Fruit fly (Drosophila melanogaster): ENCODE data around the gene CG9801.

Gene CG9801

dm6 chr3R:8715851-8716550 lies 31.5 kb downstream of the CG9801 start, which contains the start of gene TMEM216 (continued):
- TF ChIP-seq CG15269 (tag; optimal IDR thresholded peaks at IDR 0.05) (no peak), HmgD (GFP tag; optimal IDR thresholded peaks at IDR 0.05) (no peak), CG16815 (GFP tag; optimal IDR thresholded peaks at IDR 0.05) (no peak), sqz (GFP tag; optimal IDR thresholded peaks at IDR 0.05) (no peak), ap (GFP tag; IDR thresholded peaks at IDR 0.05) (no peak), bcd (GFP tag; optimal IDR thresholded peaks at IDR 0.05) (no peak), CG5953 (GFP tag; IDR thresholded peaks at IDR 0.05) (no peak), sob (GFP tag; IDR thresholded peaks at IDR 0.05) (no peak), CG7372 (GFP tag; IDR thresholded peaks at IDR 0.05) (no peak), CG7928 (GFP tag; optimal IDR thresholded peaks at IDR 0.05) (no peak), fru (optimal IDR thresholded peaks at IDR 0.05) (no peak), eve (GFP tag; optimal IDR thresholded peaks at IDR 0.05) (no peak), Fer1 (GFP tag; optimal IDR thresholded peaks at IDR 0.05) (no peak), aop (GFP tag; IDR thresholded peaks at IDR 0.05) (no peak), CG4282 (GFP tag; optimal IDR thresholded peaks at IDR 0.05) (no peak), CG4424 (GFP tag; optimal IDR thresholded peaks at IDR 0.05) (no peak), CG17328 (GFP tag; IDR thresholded peaks at IDR 0.05) (no peak), Eip74EF (GFP tag; optimal IDR thresholded peaks at IDR 0.05) (no peak), CG17186 (GFP tag; optimal IDR thresholded peaks at IDR 0.05) (peak; percentile 29), dati (GFP tag; IDR thresholded peaks at IDR 0.05) (no peak), BtbVII (GFP tag; optimal IDR thresholded peaks at IDR 0.05) (no peak), onecut (GFP tag; IDR thresholded peaks at IDR 0.05) (no peak), pfk (GFP tag; optimal IDR thresholded peaks at IDR 0.05) (no peak), Mes4 (GFP tag; optimal IDR thresholded peaks at IDR 0.05) (peak; percentile 2), CG6765 (GFP tag; optimal IDR thresholded peaks at IDR 0.05) (no peak), CG12769 (tag; optimal IDR thresholded peaks at IDR 0.05) (peak; percentile 33), tap (tag; optimal IDR thresholded peaks at IDR 0.05) (no peak), trem (tag; optimal IDR thresholded peaks at IDR 0.05) (peak; percentile 65), CG8924 (tag; optimal IDR thresholded peaks at IDR 0.05) (peak; percentile 56), Trl (optimal IDR thresholded peaks at IDR 0.05) (no peak), Trl (GFP tag; optimal IDR thresholded peaks at IDR 0.05) (no peak), CG34376 (GFP tag; optimal IDR thresholded peaks at IDR 0.05) (no peak), lab (GFP tag; optimal IDR thresholded peaks at IDR 0.05) (no peak), CG14860 (GFP tag; IDR thresholded peaks at IDR 0.05; ENCODE audit: partially characterized antibody) (no peak; the same call in 2 of the 3 replicates), al (GFP tag; IDR thresholded peaks at IDR 0.05) (no peak), her (GFP tag; optimal IDR thresholded peaks at IDR 0.05) (no peak), CG6272 (GFP tag; IDR thresholded peaks at IDR 0.05) (no peak), CG32767 (GFP tag; IDR thresholded peaks at IDR 0.05) (no peak), Atf-2 (GFP tag; optimal IDR thresholded peaks at IDR 0.05) (no peak), CG6854 (GFP tag; optimal IDR thresholded peaks at IDR 0.05) (no peak), CrebB (tag; optimal IDR thresholded peaks at IDR 0.05) (no peak), hb (GFP tag; IDR thresholded peaks at IDR 0.05; ENCODE audit: partially characterized antibody) (no peak), CG14014 (GFP tag; IDR thresholded peaks at IDR 0.05) (no peak), Dp (GFP tag; optimal IDR thresholded peaks at IDR 0.05) (peak; percentile 85), CG10979 (tag; optimal IDR thresholded peaks at IDR 0.05) (no peak), croc (GFP tag; conservative IDR thresholded peaks at IDR 0.05) (no peak), C15 (GFP tag; IDR thresholded peaks at IDR 0.05) (no peak), CG7987 (GFP tag; optimal IDR thresholded peaks at IDR 0.05) (peak; percentile 16), maf-S (GFP tag; optimal IDR thresholded peaks at IDR 0.05) (no peak), Nf-YC (tag; optimal IDR thresholded peaks at IDR 0.05) (no peak), Dref (GFP tag; IDR thresholded peaks at IDR 0.05) (peak; percentile 68), z (GFP tag; IDR thresholded peaks at IDR 0.05) (no peak)
